Fruit fly (Drosophila melanogaster) whole organism, wandering third instar larva: ENCODE data around the gene CG12541.

Experiments
- Abd-B ChIP-seq: fragments of >200 bp; optimal IDR thresholded peaks from 2 replicates; lab custom pipeline; 2017; ENCODE audit warnings: missing biosample characterization, missing genetic modification characterization
- CG32264 ChIP-seq: fragments of 200-800 bp; sonication (Bioruptor generic); optimal IDR thresholded peaks from 2 replicates; lab custom pipeline; 2016; ENCODE audit warnings: missing biosample characterization, missing genetic modification characterization
- CG9705 ChIP-seq: fragments of 200-800 bp; sonication (Bioruptor generic); optimal IDR thresholded peaks from 2 replicates; lab custom pipeline; 2018; ENCODE audit warnings: missing biosample characterization, mild to moderate bottlenecking, missing genetic modification characterization
- CrebA ChIP-seq: fragments of 200-800 bp; sonication (Bioruptor generic); optimal IDR thresholded peaks from 2 replicates; lab custom pipeline; 2016; ENCODE audit warnings: missing biosample characterization, mild to moderate bottlenecking, missing genetic modification characterization, borderline replicate concordance
- Dfd ChIP-seq: fragments of >200 bp; optimal IDR thresholded peaks from 2 replicates; lab custom pipeline; 2017; ENCODE audit warnings: missing biosample characterization, missing genetic modification characterization
- Dif ChIP-seq: fragments of 200-275, 200-300 bp; sonication (Bioruptor generic); optimal IDR thresholded peaks from 2 replicates; lab custom pipeline; 2018; ENCODE audit warnings: missing biosample characterization, missing genetic modification characterization; ENCODE audit not compliant: partially characterized antibody
- GATAd ChIP-seq: sonication (Bioruptor generic); optimal IDR thresholded peaks from 2 replicates; lab custom pipeline; 2016; ENCODE audit warnings: missing biosample characterization, missing genetic modification characterization
- HLH106 ChIP-seq: fragments of 200-800 bp; optimal IDR thresholded peaks from 3 replicates; lab custom pipeline; 2019; ENCODE audit warnings: missing biosample characterization, mild to moderate bottlenecking, missing genetic modification characterization, moderate library complexity
- Hnf4 ChIP-seq: fragments of 200-800 bp; sonication (Bioruptor generic); optimal IDR thresholded peaks from 2 replicates; lab custom pipeline; 2016; ENCODE audit warnings: missing biosample characterization, mild to moderate bottlenecking, missing genetic modification characterization
- Hr78 ChIP-seq: fragments of >200 bp; optimal IDR thresholded peaks from 2 replicates; lab custom pipeline; 2017; ENCODE audit warnings: missing biosample characterization, missing genetic modification characterization
- Hr83 ChIP-seq: fragments of 200-300 bp; sonication (Bioruptor generic); optimal IDR thresholded peaks from 2 replicates; lab custom pipeline; 2016; ENCODE audit warnings: missing biosample characterization, mild to moderate bottlenecking, missing genetic modification characterization, moderate library complexity; ENCODE audit not compliant: poor library complexity, severe bottlenecking
- Jra ChIP-seq: sonication (Bioruptor generic); optimal IDR thresholded peaks from 2 replicates; lab custom pipeline; 2016; ENCODE audit warnings: missing biosample characterization, missing genetic modification characterization
- Mio ChIP-seq: sonication (Bioruptor generic); optimal IDR thresholded peaks from 2 replicates; lab custom pipeline; 2016; ENCODE audit warnings: missing biosample characterization, missing genetic modification characterization
- Myc ChIP-seq: fragments of >200 bp; optimal IDR thresholded peaks from 2 replicates; lab custom pipeline; 2017
- N ChIP-seq: fragments of >200 bp; optimal IDR thresholded peaks from 2 replicates; lab custom pipeline; 2018; ENCODE audit warnings: missing biosample characterization, missing external identifiers, missing genetic modification characterization
- OdsH ChIP-seq: fragments of 200-800 bp; sonication (Bioruptor generic); optimal IDR thresholded peaks from 2 replicates; lab custom pipeline; 2016; ENCODE audit warnings: missing biosample characterization, mild to moderate bottlenecking, missing genetic modification characterization
- Rel ChIP-seq, 2 experiments: fragments of 200-800 bp; sonication (Bioruptor generic) in 1 of 2; optimal IDR thresholded peaks; 2 replicates in 1 of 2; 3 replicates in 1 of 2; lab custom pipeline; 2016 to 2019; ENCODE audit warnings: mild to moderate bottlenecking in 2 of 2, missing biosample characterization in 2 of 2, missing genetic modification characterization in 2 of 2, moderate library complexity in 1 of 2
- Sp1 ChIP-seq: fragments of 200-800 bp; sonication (Bioruptor generic); optimal IDR thresholded peaks from 3 replicates; lab custom pipeline; 2019; ENCODE audit warnings: missing biosample characterization, mild to moderate bottlenecking, missing genetic modification characterization, moderate library complexity
- Vsx2 ChIP-seq: fragments of 200-300, 225-300 bp; sonication (Bioruptor generic); optimal IDR thresholded peaks from 2 replicates; lab custom pipeline; 2018; ENCODE audit warnings: missing biosample characterization, missing genetic modification characterization; ENCODE audit not compliant: partially characterized antibody
- br ChIP-seq: fragments of 200-800 bp; sonication (Bioruptor generic); optimal IDR thresholded peaks from 2 replicates; lab custom pipeline; 2016; ENCODE audit warnings: missing biosample characterization, missing genetic modification characterization
- brk ChIP-seq: fragments of 200-800 bp; sonication (Bioruptor generic); optimal IDR thresholded peaks from 2 replicates; lab custom pipeline; 2016; ENCODE audit warnings: missing biosample characterization, mild to moderate bottlenecking, missing genetic modification characterization
- dl ChIP-seq, 2 experiments: fragments of 175-275, 200-275 bp in 1 of 2; fragments of 200-275 bp in 1 of 2; sonication (Bioruptor generic); optimal IDR thresholded peaks; lab custom pipeline; 2018; ENCODE audit warnings: mild to moderate bottlenecking in 2 of 2, missing biosample characterization in 2 of 2, missing genetic modification characterization in 2 of 2, moderate library complexity in 2 of 2; ENCODE audit not compliant: partially characterized antibody in 2 of 2, insufficient read depth in 1 of 2
- dmrt93B ChIP-seq: fragments of 200-800 bp; sonication (Bioruptor generic); optimal IDR thresholded peaks from 2 replicates; lab custom pipeline; 2018; ENCODE audit warnings: missing biosample characterization, mild to moderate bottlenecking, missing genetic modification characterization
- dsf ChIP-seq: sonication (Bioruptor generic); optimal IDR thresholded peaks from 2 replicates; lab custom pipeline; 2016; ENCODE audit warnings: missing biosample characterization, missing genetic modification characterization, borderline replicate concordance
- ey ChIP-seq: fragments of 200-800 bp; sonication (Bioruptor generic); optimal IDR thresholded peaks from 2 replicates; lab custom pipeline; 2016; ENCODE audit warnings: missing biosample characterization, missing genetic modification characterization
- foxo ChIP-seq, 2 experiments: fragments of 200-800 bp; sonication (Bioruptor generic); optimal IDR thresholded peaks; 2 replicates in 1 of 2; 3 replicates in 1 of 2; lab custom pipeline; 2016 to 2017; ENCODE audit warnings: missing biosample characterization in 2 of 2, missing genetic modification characterization in 2 of 2
- fru ChIP-seq: fragments of 200-800 bp; sonication (Bioruptor generic); optimal IDR thresholded peaks from 3 replicates; lab custom pipeline; 2016; ENCODE audit warnings: missing biosample characterization, mild to moderate bottlenecking, missing genetic modification characterization
- h ChIP-seq: fragments of 200-800 bp; sonication (Bioruptor generic); optimal IDR thresholded peaks from 3 replicates; lab custom pipeline; 2016; ENCODE audit warnings: missing biosample characterization, mild to moderate bottlenecking, missing genetic modification characterization
- jim ChIP-seq: fragments of 175-275, 200-325 bp; sonication (Bioruptor generic); optimal IDR thresholded peaks from 2 replicates; lab custom pipeline; 2016; ENCODE audit warnings: missing biosample characterization, mild to moderate bottlenecking, missing genetic modification characterization
- lola ChIP-seq: fragments of >200 bp; optimal IDR thresholded peaks from 2 replicates; lab custom pipeline; 2017; ENCODE audit warnings: missing biosample characterization, missing genetic modification characterization
- pan ChIP-seq: fragments of >200 bp; optimal IDR thresholded peaks from 2 replicates; lab custom pipeline; 2017
- psq ChIP-seq: fragments of 200-800 bp; sonication (Bioruptor generic); optimal IDR thresholded peaks from 3 replicates; lab custom pipeline; 2017; ENCODE audit warnings: missing biosample characterization, mild to moderate bottlenecking, missing genetic modification characterization, moderate library complexity
- rgr ChIP-seq: fragments of 200-800 bp; sonication (Bioruptor generic); optimal IDR thresholded peaks from 3 replicates; lab custom pipeline; 2016; ENCODE audit warnings: missing biosample characterization, mild to moderate bottlenecking, missing genetic modification characterization
- sage ChIP-seq: fragments of 200-800 bp; sonication (Bioruptor generic); optimal IDR thresholded peaks from 2 replicates; lab custom pipeline; 2016; ENCODE audit warnings: missing biosample characterization, mild to moderate bottlenecking, missing genetic modification characterization
- sv ChIP-seq: fragments of 200-800 bp; sonication (Bioruptor generic); optimal IDR thresholded peaks from 3 replicates; lab custom pipeline; 2016; ENCODE audit warnings: missing biosample characterization, missing genetic modification characterization
- tai ChIP-seq: sonication (Bioruptor generic); optimal IDR thresholded peaks from 2 replicates; lab custom pipeline; 2016; ENCODE audit warnings: missing biosample characterization, missing genetic modification characterization
- usp ChIP-seq: fragments of >200 bp; optimal IDR thresholded peaks from 2 replicates; lab custom pipeline; 2017; ENCODE audit warnings: missing biosample characterization, missing genetic modification characterization
- woc ChIP-seq: sonication (Bioruptor generic); optimal IDR thresholded peaks from 2 replicates; lab custom pipeline; 2016; ENCODE audit warnings: missing biosample characterization, mild to moderate bottlenecking, missing genetic modification characterization

CG12541 gene

dm6 chrX:6993753-6994152 is 72.1 kb downstream of the CG12541 start (continued):
- TF ChIP-seq OdsH (GFP tag; lab: Kevin White, UChicago) (peak; percentile 83), Dif (GFP tag; lab: Kevin White, UChicago) (no peak), HLH106 (tag; lab: Kevin White, UChicago) (peak; percentile 77), pan (no peak), dsf (peak; percentile 35), usp (GFP tag; lab: Kevin White, UChicago) (no peak), brk (GFP tag; lab: Kevin White, UChicago) (peak; percentile 65), ey (GFP tag; lab: Kevin White, UChicago) (peak; percentile 87), CG9705 (peak; percentile 40), fru (GFP tag; lab: Kevin White, UChicago) (peak; percentile 82), Myc (lab: Kevin White, UChicago) (no peak), psq (GFP tag; lab: Kevin White, UChicago) (peak; percentile 66), woc (GFP tag; lab: Kevin White, UChicago) (peak; percentile 55), foxo (GFP tag; optimal IDR thresholded peaks at IDR 0.05; lab: Kevin White, UChicago) (peak in 1 of 2 experiments; percentile 86)

DNA sequence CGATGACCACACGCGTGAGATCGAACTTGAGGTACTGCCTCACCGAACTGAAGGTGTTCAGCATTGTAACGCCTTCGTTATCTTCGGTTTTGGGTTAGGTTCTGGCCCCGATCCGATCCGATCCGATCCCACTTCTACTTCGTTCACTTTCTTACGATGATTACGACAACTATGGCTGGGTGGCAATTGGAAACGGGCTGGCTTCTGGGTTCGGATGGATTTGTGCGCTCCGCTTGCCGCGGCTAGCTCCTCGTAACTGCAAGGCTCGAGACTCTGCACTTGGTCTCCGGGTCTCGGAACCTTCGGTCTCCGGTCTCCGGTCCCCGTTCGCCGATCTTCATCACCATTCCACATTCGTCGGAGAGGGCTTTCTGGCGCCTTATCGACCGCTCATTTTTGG is 72.5 kb downstream of the CG12541 start, which contains the start of gene Inx7:
Inx7 (minus strand) TSS at position 263 of the 400 bp plus-strand sequence.
- TF ChIP-seq psq (GFP tag; lab: Kevin White, UChicago) (no peak), usp (GFP tag; lab: Kevin White, UChicago) (no peak), dmrt93B (no peak), dl (GFP tag; optimal IDR thresholded peaks at IDR 0.05; lab: Kevin White, UChicago; ENCODE audit: insufficient read depth in 1 of 2, partially characterized antibody in 2 of 2) (no peak), GATAd (GFP tag; lab: Kevin White, UChicago) (no peak), jim (GFP tag; lab: Kevin White, UChicago) (no peak), Sp1 (GFP tag; lab: Kevin White, UChicago) (no peak)

DNA sequence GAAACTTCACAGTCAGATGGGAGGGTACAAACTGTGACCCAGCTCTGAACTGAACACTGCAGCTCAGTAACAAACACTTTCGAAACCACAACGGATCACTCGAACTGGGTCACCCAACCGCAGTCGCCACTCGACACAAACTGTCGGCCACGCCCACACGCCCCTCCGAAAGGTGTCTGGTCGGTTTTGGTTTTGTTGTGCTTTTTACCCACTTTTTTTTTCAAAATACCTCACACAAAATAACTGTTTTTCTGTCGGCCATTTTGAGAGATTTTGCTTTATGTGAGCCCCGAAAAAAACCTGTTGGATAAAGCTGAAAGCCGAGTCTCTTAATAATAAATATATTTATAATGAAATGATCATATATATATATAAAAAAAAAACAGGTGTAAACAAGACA is 74.6 kb downstream of the CG12541 start, which contains the start of gene ogre:
ogre (minus strand) TSS at position 33 of the 400 bp plus-strand sequence.
- peak; percentile 43 for TF ChIP-seq Vsx2
- no peak for TF ChIP-seq Rel (GFP tag; optimal IDR thresholded peaks at IDR 0.05; lab: Kevin White, UChicago)
- no peak for TF ChIP-seq Rel (tag; optimal IDR thresholded peaks at IDR 0.05; lab: Kevin White, UChicago)
- TF ChIP-seq Dif (GFP tag; lab: Kevin White, UChicago): peak; percentile 45
- TF ChIP-seq, all 38 proteins: peak for 2

- no peak for TF ChIP-seq Myc (lab: Kevin White, UChicago)
- TF ChIP-seq brk (GFP tag; lab: Kevin White, UChicago): no peak
- no peak for TF ChIP-seq GATAd (GFP tag; lab: Kevin White, UChicago)
- no peak for TF ChIP-seq dl (GFP tag; optimal IDR thresholded peaks at IDR 0.05; lab: Kevin White, UChicago; ENCODE audit: insufficient read depth in 1 of 2, partially characterized antibody in 2 of 2)
- no peak for TF ChIP-seq jim (GFP tag; lab: Kevin White, UChicago)
- TF ChIP-seq tai (GFP tag; lab: Kevin White, UChicago): no peak
- TF ChIP-seq Hr78 (GFP tag; lab: Kevin White, UChicago): no peak
- no peak for TF ChIP-seq Jra (GFP tag; lab: Kevin White, UChicago)
- TF ChIP-seq fru (GFP tag; lab: Kevin White, UChicago): peak; percentile 44
- TF ChIP-seq HLH106 (tag; lab: Kevin White, UChicago): no peak
- no peak for TF ChIP-seq Dfd (GFP tag; lab: Kevin White, UChicago)
- no peak for TF ChIP-seq pan
- peak; percentile 18 for TF ChIP-seq Hnf4 (GFP tag; lab: Kevin White, UChicago)
- TF ChIP-seq Abd-B (GFP tag; lab: Kevin White, UChicago): no peak
- no peak for TF ChIP-seq Rel (GFP tag; optimal IDR thresholded peaks at IDR 0.05; lab: Kevin White, UChicago)
- peak; percentile 1 for TF ChIP-seq Rel (tag; optimal IDR thresholded peaks at IDR 0.05; lab: Kevin White, UChicago)
- no peak for TF ChIP-seq Dif (GFP tag; lab: Kevin White, UChicago)
- no peak for TF ChIP-seq Hr83 (GFP tag; lab: Kevin White, UChicago)
- no peak for TF ChIP-seq Vsx2
- TF ChIP-seq Sp1 (GFP tag; lab: Kevin White, UChicago): no peak
- TF ChIP-seq sage (GFP tag; lab: Kevin White, UChicago): no peak
- no peak for TF ChIP-seq CG9705
- TF ChIP-seq dmrt93B: peak; percentile 1
- no peak for TF ChIP-seq br (GFP tag; lab: Kevin White, UChicago)
- peak; percentile 22 for TF ChIP-seq ey (GFP tag; lab: Kevin White, UChicago)
- TF ChIP-seq Mio (GFP tag; lab: Kevin White, UChicago): no peak
- no peak for TF ChIP-seq dsf
- TF ChIP-seq rgr (GFP tag; lab: Kevin White, UChicago): peak; percentile 24
- TF ChIP-seq N (GFP tag; lab: Kevin White, UChicago): no peak
- TF ChIP-seq psq (GFP tag; lab: Kevin White, UChicago): no peak
- TF ChIP-seq lola (GFP tag; lab: Kevin White, UChicago): no peak
- TF ChIP-seq foxo (GFP tag; optimal IDR thresholded peaks at IDR 0.05; lab: Kevin White, UChicago): peak in 1 of 2 experiments; percentile 53
- TF ChIP-seq usp (GFP tag; lab: Kevin White, UChicago): no peak
- no peak for TF ChIP-seq CG32264 (GFP tag; lab: Kevin White, UChicago)
- TF ChIP-seq CrebA: no peak
- TF ChIP-seq woc (GFP tag; lab: Kevin White, UChicago): peak; percentile 51
- TF ChIP-seq sv (GFP tag; lab: Kevin White, UChicago): no peak
- TF ChIP-seq OdsH (GFP tag; lab: Kevin White, UChicago): no peak
- peak; percentile 57 for TF ChIP-seq h (GFP tag; lab: Kevin White, UChicago)
- TF ChIP-seq, all 38 proteins: peak for 9
Observed at dm6 chrX:6990105-6990504, 75.7 kb downstream of the CG12541 start.
